Worm (Caenorhabditis elegans) whole organism, early embryonic: ENCODE data around the gene B0546.5.

ENCODE experiments used
- aly-1 ChIP-seq: sonication (generic microtip); optimal IDR thresholded peaks from 2 replicates; lab custom pipeline; 2016; ENCODE audit warnings: missing genetic modification characterization, missing compliant biosample characterization
- ceh-36 ChIP-seq: sonication (generic microtip); optimal IDR thresholded peaks from 2 replicates; lab custom pipeline; 2016; ENCODE audit warnings: missing genetic modification characterization, inconsistent platforms, missing compliant biosample characterization
- flt-1 ChIP-seq: fragments of 200-800 bp; sonication (Bioruptor generic); IDR thresholded peaks from 2 replicates; pipeline ENCODE4 v1.3.6; 2022; ENCODE audit warnings: missing genetic modification characterization, missing compliant biosample characterization
- tbx-37 ChIP-seq: fragments of 200-800 bp; sonication (Bioruptor generic); conservative IDR thresholded peaks from 2 replicates; pipeline ENCODE4 v1.3.6; 2022; ENCODE audit warnings: missing genetic modification reagents, missing genetic modification characterization, missing compliant biosample characterization

DNA sequence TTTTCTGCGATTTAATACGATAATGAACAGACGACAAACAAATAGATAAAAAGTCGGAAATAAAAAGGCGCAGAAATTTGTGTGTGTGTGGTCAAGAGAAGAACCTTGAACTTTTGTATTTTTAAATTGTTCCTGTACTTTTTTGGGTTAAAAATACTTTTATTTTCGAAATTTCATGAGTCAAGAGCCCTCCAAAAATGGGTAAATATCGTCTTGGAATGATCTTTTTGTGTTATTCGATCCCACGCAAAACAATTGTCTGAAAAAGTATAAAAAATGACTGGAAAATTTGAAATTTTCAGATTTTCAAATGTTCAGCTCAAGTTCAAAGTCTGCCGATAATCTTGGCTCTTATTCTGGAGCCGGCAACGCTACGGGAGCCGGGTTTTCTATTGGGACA lies 5.7 kb upstream of the B0546.5 start, which contains the start of gene C04C3.14:
- no peak for TF ChIP-seq flt-1 (GFP tag; lab: Robert Waterston, UW)
- TF ChIP-seq aly-1 (tag; lab: Kevin White, UChicago): no peak
- no peak for TF ChIP-seq tbx-37
- no peak for TF ChIP-seq ceh-36 (tag; lab: Kevin White, UChicago)
